Worm (Caenorhabditis elegans) whole organism, late embryonic: ENCODE results near the gene pgap-1.

Experiments used
- C08G9.2 ChIP-seq: sonication (generic microtip); optimal IDR thresholded peaks from 2 replicates; lab custom pipeline; 2016; ENCODE audit warnings: mild to moderate bottlenecking, missing genetic modification characterization, moderate library complexity, missing compliant biosample characterization
- ama-1 ChIP-seq: fragments of 150-350 bp; optimal IDR thresholded peaks from 2 replicates; lab custom pipeline; 2014
- ceh-48 ChIP-seq: sonication (generic microtip); optimal IDR thresholded peaks from 2 replicates; lab custom pipeline; 2016; ENCODE audit warnings: missing genetic modification characterization, inconsistent platforms, missing compliant biosample characterization
- elt-2 ChIP-seq: sonication (generic microtip); optimal IDR thresholded peaks from 2 replicates; lab custom pipeline; 2016; ENCODE audit warnings: missing genetic modification reagents, missing genetic modification characterization, missing compliant biosample characterization
- fkh-10 ChIP-seq: fragments of 150-350 bp; optimal IDR thresholded peaks from 2 replicates; lab custom pipeline; 2014; ENCODE audit warnings: missing biosample characterization, missing genetic modification reagents, missing genetic modification characterization
- pha-4 ChIP-seq: fragments of 150-350 bp; optimal IDR thresholded peaks from 2 replicates; lab custom pipeline; 2018; ENCODE audit warnings: missing biosample characterization, missing genetic modification reagents, missing genetic modification characterization
- tbx-2 ChIP-seq: sonication (generic microtip); optimal IDR thresholded peaks from 2 replicates; lab custom pipeline; 2016; ENCODE audit warnings: missing genetic modification characterization, missing compliant biosample characterization
- unc-42 ChIP-seq: sonication (generic microtip); optimal IDR thresholded peaks from 2 replicates; lab custom pipeline; 2016; ENCODE audit warnings: missing genotype, missing genetic modification characterization, missing compliant biosample characterization

DNA sequence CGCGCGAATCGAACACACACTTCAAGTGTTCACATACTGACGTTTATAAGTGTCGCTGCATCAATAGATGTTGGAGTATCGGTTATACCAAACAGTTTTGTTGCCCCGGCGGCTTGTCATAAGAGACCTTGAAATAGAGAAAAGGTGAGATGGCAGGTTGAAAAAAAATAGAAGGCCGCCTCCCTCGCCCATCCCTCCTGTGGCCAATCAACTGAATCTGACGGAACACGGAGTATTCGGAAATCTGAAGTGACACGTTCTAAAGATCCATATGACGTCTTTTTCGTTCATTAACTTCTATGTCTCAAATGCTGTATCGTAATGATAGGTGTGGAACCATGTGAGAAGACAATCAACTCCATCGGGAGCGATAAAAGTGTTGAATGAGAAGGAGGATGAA is 42.2 kb upstream of the pgap-1 start:
- no peak for TF ChIP-seq pha-4
- no peak for TF ChIP-seq fkh-10 (GFP tag; lab: Kevin White, UChicago)
- no peak for TF ChIP-seq ama-1 (lab: Kevin White, UChicago)
- TF ChIP-seq elt-2 (tag; lab: Kevin White, UChicago): no peak
- no peak for TF ChIP-seq tbx-2 (tag; lab: Kevin White, UChicago)
- no peak for TF ChIP-seq unc-42 (tag; lab: Kevin White, UChicago)
- TF ChIP-seq ceh-48 (tag; lab: Kevin White, UChicago): no peak
- no peak for TF ChIP-seq C08G9.2 (tag; lab: Kevin White, UChicago)
